Fruit fly (Drosophila melanogaster) Kc167 (cell line): Measurements from ENCODE around the gene CG12983.

Experiments
- Myc ChIP-seq: fragments of >200 bp; optimal IDR thresholded peaks from 2 replicates; lab custom pipeline; 2017; ENCODE audit warnings: missing external identifiers
- psq ChIP-seq: fragments of >200 bp; optimal IDR thresholded peaks from 2 replicates; lab custom pipeline; 2017; ENCODE audit warnings: missing external identifiers

dm6 chr3L:20974600-20974999, 8.0 kb upstream of the CG12983 start, which contains the start of gene CG33286:
- TF ChIP-seq psq (no peak), Myc (no peak)
